Worm (Caenorhabditis elegans) whole organism, L1 larva: ENCODE measurements around the gene bas-1.

ENCODE experiments used
- ces-1 ChIP-seq: fragments of 150-350 bp; optimal IDR thresholded peaks from 2 replicates; lab custom pipeline; 2014; ENCODE audit warnings: missing biosample characterization, missing genetic modification reagents, missing genetic modification characterization
- lin-39 ChIP-seq: fragments of 150-350 bp; optimal IDR thresholded peaks from 2 replicates; lab custom pipeline; 2014; ENCODE audit warnings: missing biosample characterization, missing genetic modification reagents, missing genetic modification characterization
- lsy-2 ChIP-seq, 2 experiments: fragments of 150-350 bp; optimal IDR thresholded peaks; 2 replicates each; lab custom pipeline; 2014; ENCODE audit warnings: missing biosample characterization in 2 of 2, missing genetic modification characterization in 2 of 2
- nhr-12 ChIP-seq: sonication (generic microtip); optimal IDR thresholded peaks from 2 replicates; lab custom pipeline; 2017; ENCODE audit warnings: missing biosample characterization, missing genetic modification characterization
- pqm-1 ChIP-seq: sonication (generic microtip); optimal IDR thresholded peaks from 3 replicates; lab custom pipeline; 2017; ENCODE audit warnings: missing biosample characterization, missing genetic modification characterization
- skn-1 ChIP-seq: fragments of 150-350 bp; optimal IDR thresholded peaks from 2 replicates; lab custom pipeline; 2014; ENCODE audit warnings: missing biosample characterization, missing genetic modification characterization

DNA sequence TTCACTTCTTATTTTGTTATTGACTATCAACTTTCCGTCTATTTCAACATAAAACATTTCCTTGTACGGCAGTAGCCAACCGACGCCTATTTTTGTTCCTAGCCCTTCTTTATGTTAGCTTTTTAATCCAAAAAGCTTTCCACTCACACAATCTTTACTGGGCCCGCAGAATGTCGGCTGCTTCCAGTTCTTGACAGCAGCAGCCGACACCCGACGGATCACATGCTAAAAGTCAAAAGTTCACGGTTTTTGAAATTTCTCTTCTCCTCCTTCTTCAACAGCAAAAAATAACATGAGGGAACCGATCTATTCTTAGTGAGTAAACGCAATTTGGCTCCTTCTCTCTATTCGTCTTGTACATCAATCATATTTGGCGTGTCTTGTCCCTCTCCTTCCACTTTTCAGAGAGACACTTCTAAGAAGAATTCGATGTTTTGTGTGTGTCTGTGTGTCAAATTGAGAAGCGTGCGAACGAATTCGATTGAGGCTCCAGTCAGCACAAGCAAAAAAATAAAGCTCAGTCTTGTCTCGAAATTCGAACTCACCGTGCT is 20.4 kb downstream of the bas-1 start:
- TF ChIP-seq lin-39 (tag; lab: Kevin White, UChicago) (no peak), skn-1 (tag; lab: Kevin White, UChicago) (no peak), pqm-1 (tag; lab: Kevin White, UChicago) (no peak), ces-1 (GFP tag; lab: Kevin White, UChicago) (peak; percentile 45), nhr-12 (tag; lab: Kevin White, UChicago) (no peak), lsy-2 (tag; optimal IDR thresholded peaks at IDR 0.05; lab: Kevin White, UChicago) (no peak)
